Fruit fly (Drosophila melanogaster): ENCODE results near the gene CG1662.

CG1662 gene

DNA sequence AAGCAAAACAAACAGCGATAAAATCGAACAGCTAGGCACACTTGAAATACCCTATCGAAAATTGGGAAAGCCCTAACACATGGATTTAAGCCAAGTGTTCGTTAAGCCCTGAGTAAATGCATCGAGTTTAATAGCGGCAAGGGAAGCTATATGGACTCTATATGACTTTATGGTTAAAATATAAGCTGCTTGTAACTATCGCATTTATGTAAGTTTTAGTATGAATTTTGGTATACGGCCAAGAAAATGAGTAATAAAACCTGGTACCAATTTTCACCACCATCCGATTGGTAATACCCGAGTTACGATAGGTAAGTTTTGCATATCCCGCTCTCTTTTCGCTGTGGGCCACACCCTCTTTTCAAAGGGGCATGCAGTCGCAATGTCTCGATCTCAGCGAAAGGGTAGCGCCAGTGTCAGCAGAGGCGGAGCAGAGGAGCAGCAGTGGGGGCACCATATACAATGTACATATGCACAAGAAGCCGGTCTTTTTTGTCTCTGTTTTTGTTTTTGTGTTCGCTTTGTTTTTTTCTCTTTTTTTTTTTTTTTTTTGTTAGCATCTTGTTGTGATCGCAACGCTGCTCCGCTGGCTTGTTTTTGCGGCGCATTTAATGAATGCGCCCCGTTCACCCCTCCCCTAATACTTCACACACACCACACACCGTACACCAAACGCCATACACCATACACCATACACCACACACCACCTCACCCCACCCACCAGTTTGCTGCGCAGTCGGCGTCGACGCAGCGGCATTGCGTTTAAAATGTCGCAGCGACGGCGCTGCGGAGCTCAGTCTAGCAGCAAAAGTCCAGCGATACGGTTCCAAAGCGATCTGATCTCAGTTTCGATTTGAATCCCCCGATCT is 16.8 kb downstream of the CG1662 start, which contains the start of gene GstT4 (continued):
- TF ChIP-seq CG11723 (GFP tag; optimal IDR thresholded peaks at IDR 0.05) (no peak), CG17912 (GFP tag; optimal IDR thresholded peaks at IDR 0.05) (no peak), CG4424 (GFP tag; optimal IDR thresholded peaks at IDR 0.05) (peak; percentile 33), Atf3 (GFP tag; optimal IDR thresholded peaks at IDR 0.05) (peak; percentile 7), knrl (GFP tag; IDR thresholded peaks at IDR 0.05; ENCODE audit: partially characterized antibody) (no peak), CG3847 (GFP tag; IDR thresholded peaks at IDR 0.05) (no peak), B-H1 (GFP tag; IDR thresholded peaks at IDR 0.05) (no peak), Trl (optimal IDR thresholded peaks at IDR 0.05) (no peak), Trl (GFP tag; optimal IDR thresholded peaks at IDR 0.05) (peak; percentile 27), CG9437 (GFP tag; optimal IDR thresholded peaks at IDR 0.05) (peak; percentile 72), Doc2 (GFP tag; IDR thresholded peaks at IDR 0.05) (no peak), CG4617 (GFP tag; optimal IDR thresholded peaks at IDR 0.05; ENCODE audit: borderline replicate concordance) (no peak), CG7987 (GFP tag; optimal IDR thresholded peaks at IDR 0.05) (no peak), CG7556 (GFP tag; optimal IDR thresholded peaks at IDR 0.05) (peak; percentile 68), Gsc (GFP tag; IDR thresholded peaks at IDR 0.05) (no peak), Oli (tag; optimal IDR thresholded peaks at IDR 0.05) (peak; percentile 54), slou (GFP tag; optimal IDR thresholded peaks at IDR 0.05) (no peak), CG6791 (GFP tag; IDR thresholded peaks at IDR 0.05; ENCODE audit: partially characterized antibody) (no peak), CG32772 (GFP tag; IDR thresholded peaks at IDR 0.05) (peak; percentile 86), repo (GFP tag; optimal IDR thresholded peaks at IDR 0.05) (no peak), CG18619 (GFP tag; optimal IDR thresholded peaks at IDR 0.05) (peak; percentile 55), CoRest (tag; optimal IDR thresholded peaks at IDR 0.05) (peak; percentile 59), HHEX (GFP tag; optimal IDR thresholded peaks at IDR 0.05) (no peak), sc (optimal IDR thresholded peaks at IDR 0.05) (no peak), sc (GFP tag; optimal IDR thresholded peaks at IDR 0.05) (no peak), CkIIα-i1 (GFP tag; IDR thresholded peaks at IDR 0.05) (no peak), CG9876 (GFP tag; optimal IDR thresholded peaks at IDR 0.05) (peak; percentile 33), CG4707 (GFP tag; optimal IDR thresholded peaks at IDR 0.05) (no peak), chinmo (GFP tag; IDR thresholded peaks at IDR 0.05; ENCODE audit: partially characterized antibody) (peak; percentile 100), CG8281 (tag; optimal IDR thresholded peaks at IDR 0.05) (no peak), NK7.1 (GFP tag; optimal IDR thresholded peaks at IDR 0.05) (no peak), NfI (GFP tag; optimal IDR thresholded peaks at IDR 0.05) (no peak), CG12155 (GFP tag; optimal IDR thresholded peaks at IDR 0.05) (peak; percentile 36), CG6175 (GFP tag; IDR thresholded peaks at IDR 0.05) (no peak), vnd (GFP tag; IDR thresholded peaks at IDR 0.05; ENCODE audit: partially characterized antibody) (no peak), Six4 (GFP tag; optimal IDR thresholded peaks at IDR 0.05) (no peak), ato (GFP tag; IDR thresholded peaks at IDR 0.05; ENCODE audit: partially characterized antibody) (no peak), jumu (GFP tag; optimal IDR thresholded peaks at IDR 0.05) (peak; percentile 40), pnt (GFP tag; optimal IDR thresholded peaks at IDR 0.05) (peak; percentile 59), chn (GFP tag; optimal IDR thresholded peaks at IDR 0.05) (peak; percentile 20), tgo (GFP tag; IDR thresholded peaks at IDR 0.05) (peak; percentile 44; the same call in 2 of the 3 replicates), kni (GFP tag; optimal IDR thresholded peaks at IDR 0.05) (no peak), CG5245 (GFP tag; optimal IDR thresholded peaks at IDR 0.05) (no peak), Hr39 (optimal IDR thresholded peaks at IDR 0.05) (no peak), CG10321 (GFP tag; IDR thresholded peaks at IDR 0.05) (no peak), Dref (GFP tag; IDR thresholded peaks at IDR 0.05) (no peak), CG8924 (tag; optimal IDR thresholded peaks at IDR 0.05) (peak; percentile 54), pfk (GFP tag; optimal IDR thresholded peaks at IDR 0.05) (no peak), Asciz (GFP tag; optimal IDR thresholded peaks at IDR 0.05) (no peak), NC2β (GFP tag; optimal IDR thresholded peaks at IDR 0.05) (no peak)

Measured in whole organism, embryonic.